Fruit fly (Drosophila melanogaster): ENCODE results near the gene Set8.

dm6 chr3R:14299891-14300290 is 15.9 kb upstream of the Set8 start:
- TF ChIP-seq Ets98B (GFP tag; IDR thresholded peaks at IDR 0.05) (no peak), CG8301 (tag; optimal IDR thresholded peaks at IDR 0.05) (no peak), CG8159 (tag; optimal IDR thresholded peaks at IDR 0.05) (no peak), gl (tag; optimal IDR thresholded peaks at IDR 0.05) (no peak)
